Fruit fly (Drosophila melanogaster) whole organism, prepupa: ENCODE data around the gene Sgs8.
A peak's percentile ranks its signal among the peaks of the same experiment; 100 is the strongest.

Experiments used
- CG31627 ChIP-seq: fragments of 200-800 bp; sonication (Bioruptor generic); optimal IDR thresholded peaks from 3 replicates; lab custom pipeline; 2016; ENCODE audit warnings: missing biosample characterization, missing genetic modification characterization
- CG6276 ChIP-seq: fragments of 200-800 bp; sonication (Bioruptor generic); optimal IDR thresholded peaks from 2 replicates; lab custom pipeline; 2017; ENCODE audit warnings: missing biosample characterization, mild to moderate bottlenecking, missing genetic modification characterization
- Eip78C ChIP-seq: fragments of 200-800 bp; sonication (Bioruptor generic); peaks from one replicate; lab custom pipeline; 2016; ENCODE audit warnings: missing biosample characterization, missing genetic modification characterization
- Hr39 ChIP-seq: fragments of 200-800 bp; sonication (Bioruptor generic); optimal IDR thresholded peaks from 2 replicates; lab custom pipeline; 2016; ENCODE audit warnings: missing biosample characterization, missing genetic modification characterization
- Sox102F ChIP-seq: fragments of 200-800 bp; sonication (Bioruptor generic); optimal IDR thresholded peaks from 2 replicates; lab custom pipeline; 2016; ENCODE audit warnings: missing biosample characterization, mild to moderate bottlenecking, missing genetic modification characterization
- svp ChIP-seq: fragments of 200-800 bp; sonication (Bioruptor generic); peaks from one replicate; lab custom pipeline; 2016; ENCODE audit warnings: missing biosample characterization, missing genetic modification characterization

DNA sequence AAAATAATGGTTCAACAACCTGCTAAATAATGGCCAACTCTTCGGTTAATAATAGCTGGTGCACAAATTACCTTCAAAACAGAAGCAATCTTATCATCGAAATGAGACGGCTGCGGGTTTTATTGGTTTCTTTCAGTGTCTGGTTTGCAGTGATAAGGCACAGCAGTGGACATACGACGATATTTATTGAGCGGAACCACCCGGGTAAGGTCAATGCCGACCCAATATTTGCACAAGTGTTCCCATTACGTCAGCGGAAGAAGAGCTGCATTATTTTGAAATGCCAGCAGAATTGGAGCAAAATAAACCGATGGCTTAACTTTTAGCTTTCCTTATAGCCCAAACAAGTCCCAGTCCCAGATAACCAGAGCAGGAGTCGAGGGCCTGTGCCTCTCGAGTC lies 16.6 kb upstream of the Sgs8 start:
- no peak for TF ChIP-seq Hr39
- no peak for TF ChIP-seq CG6276 (GFP tag; lab: Kevin White, UChicago)
- TF ChIP-seq svp, result peak; percentile 96
- no peak for TF ChIP-seq CG31627 (GFP tag; lab: Kevin White, UChicago)
- no peak for TF ChIP-seq Sox102F (GFP tag; lab: Kevin White, UChicago)
- peak; percentile 20 for TF ChIP-seq Eip78C (GFP tag; lab: Kevin White, UChicago)
